Worm (Caenorhabditis elegans) whole organism, mixed stage, embryonic: ENCODE data around the gene nhr-21.
"Not testable (repeated sequence)": the region's sequence is repeated elsewhere in the genome, so short reads cannot be mapped to it uniquely, and the experiment has no call there.

ENCODE experiments used
- M03D4.4 ChIP-seq: sonication (generic microtip); optimal IDR thresholded peaks from 2 replicates; lab custom pipeline; 2017; ENCODE audit warnings: mild to moderate bottlenecking, missing genetic modification characterization, missing compliant biosample characterization
- bed-3 ChIP-seq: fragments of 200-800 bp; sonication (Bioruptor generic); optimal IDR thresholded peaks from 3 replicates; lab custom pipeline; 2018; ENCODE audit warnings: mild to moderate bottlenecking, missing genetic modification characterization, moderate library complexity, missing compliant biosample characterization
- blmp-1 ChIP-seq: fragments of 150-350 bp; optimal IDR thresholded peaks from 2 replicates; lab custom pipeline; 2014; ENCODE audit warnings: missing biosample characterization, missing genetic modification characterization
- ceh-39 ChIP-seq: fragments of 150-350 bp; optimal IDR thresholded peaks from 2 replicates; lab custom pipeline; 2014; ENCODE audit warnings: missing biosample characterization, missing genetic modification characterization
- ceh-43 ChIP-seq: fragments of 200-800 bp; sonication (Bioruptor generic); optimal IDR thresholded peaks from 2 replicates; lab custom pipeline; 2018; ENCODE audit warnings: mild to moderate bottlenecking, missing genetic modification characterization, moderate library complexity, missing compliant biosample characterization
- ceh-83 ChIP-seq: fragments of 200-800 bp; sonication (Bioruptor generic); optimal IDR thresholded peaks from 2 replicates; lab custom pipeline; 2018; ENCODE audit warnings: mild to moderate bottlenecking, missing genetic modification characterization, missing compliant biosample characterization
- ces-1 ChIP-seq: fragments of 150-350 bp; optimal IDR thresholded peaks from 2 replicates; lab custom pipeline; 2014; ENCODE audit warnings: missing biosample characterization, missing genetic modification reagents, missing genetic modification characterization
- cnd-1 ChIP-seq: fragments of 200-800 bp; sonication (Bioruptor generic); optimal IDR thresholded peaks from 2 replicates; lab custom pipeline; 2018; ENCODE audit warnings: mild to moderate bottlenecking, missing genetic modification characterization, missing compliant biosample characterization
- drap-1 ChIP-seq: fragments of 200-800 bp; sonication (Bioruptor generic); optimal IDR thresholded peaks from 3 replicates; lab custom pipeline; 2018; ENCODE audit warnings: mild to moderate bottlenecking, missing genetic modification characterization, missing compliant biosample characterization
- elt-1 ChIP-seq: sonication (generic microtip); optimal IDR thresholded peaks from 2 replicates; lab custom pipeline; 2017; ENCODE audit warnings: missing genetic modification characterization, mild to moderate bottlenecking, missing compliant biosample characterization, antibody characterized with exemption, moderate library complexity, borderline replicate concordance; ENCODE audit not compliant: insufficient read depth
- elt-3 ChIP-seq: fragments of 150-350 bp; optimal IDR thresholded peaks from 2 replicates; lab custom pipeline; 2014; ENCODE audit warnings: missing biosample characterization, missing genetic modification characterization
- flh-1 ChIP-seq: fragments of 200-800 bp; sonication (Bioruptor generic); optimal IDR thresholded peaks from 2 replicates; lab custom pipeline; 2018; ENCODE audit warnings: mild to moderate bottlenecking, missing genetic modification characterization, moderate library complexity, missing compliant biosample characterization
- ham-2 ChIP-seq: fragments of 200-800 bp; sonication (Bioruptor generic); optimal IDR thresholded peaks from 2 replicates; lab custom pipeline; 2018; ENCODE audit warnings: mild to moderate bottlenecking, missing genetic modification characterization, missing compliant biosample characterization
- hlh-1 ChIP-seq: fragments of 150-350 bp; optimal IDR thresholded peaks from 2 replicates; lab custom pipeline; 2014; ENCODE audit warnings: missing biosample characterization, missing genetic modification reagents, missing genetic modification characterization
- lin-13 ChIP-seq: fragments of 150-350 bp; optimal IDR thresholded peaks from 2 replicates; lab custom pipeline; 2014; ENCODE audit warnings: missing biosample characterization, missing genetic modification characterization
- lin-32 ChIP-seq: fragments of 200-800 bp; sonication (Bioruptor generic); optimal IDR thresholded peaks from 2 replicates; lab custom pipeline; 2018; ENCODE audit warnings: mild to moderate bottlenecking, missing genetic modification characterization, missing compliant biosample characterization
- lsy-2 ChIP-seq: fragments of 150-350 bp; optimal IDR thresholded peaks from 2 replicates; lab custom pipeline; 2014; ENCODE audit warnings: missing biosample characterization, missing genetic modification characterization
- mab-5 ChIP-seq: fragments of 150-350 bp; optimal IDR thresholded peaks from 2 replicates; lab custom pipeline; 2014; ENCODE audit warnings: missing biosample characterization, missing genetic modification characterization
- mep-1 ChIP-seq: fragments of 150-350 bp; optimal IDR thresholded peaks from 2 replicates; lab custom pipeline; 2017; ENCODE audit warnings: missing biosample characterization, missing genetic modification reagents, missing genetic modification characterization, inconsistent platforms
- mls-2 ChIP-seq: sonication (generic microtip); optimal IDR thresholded peaks from 2 replicates; lab custom pipeline; 2016; ENCODE audit warnings: mild to moderate bottlenecking, missing genetic modification characterization, moderate library complexity, missing compliant biosample characterization
- nhr-2 ChIP-seq: fragments of 150-350 bp; optimal IDR thresholded peaks from 2 replicates; lab custom pipeline; 2014; ENCODE audit warnings: missing biosample characterization, missing genetic modification characterization
- nhr-28 ChIP-seq: fragments of 150-350 bp; optimal IDR thresholded peaks from 2 replicates; lab custom pipeline; 2014; ENCODE audit warnings: missing biosample characterization, missing genetic modification characterization
- nhr-76 ChIP-seq: sonication (generic microtip); optimal IDR thresholded peaks from 2 replicates; lab custom pipeline; 2017; ENCODE audit warnings: missing biosample characterization, missing genetic modification characterization
- pha-4 ChIP-seq: fragments of 150-350 bp; optimal IDR thresholded peaks from 2 replicates; lab custom pipeline; 2018; ENCODE audit warnings: missing biosample characterization, missing genetic modification reagents, missing genetic modification characterization
- sem-2 ChIP-seq: fragments of 200-800 bp; sonication (Bioruptor generic); optimal IDR thresholded peaks from 2 replicates; lab custom pipeline; 2018; ENCODE audit warnings: mild to moderate bottlenecking, missing genetic modification characterization, missing compliant biosample characterization
- snpc-4 ChIP-seq: fragments of 150-350 bp; optimal IDR thresholded peaks from 2 replicates; lab custom pipeline; 2014; ENCODE audit warnings: missing biosample characterization, missing genetic modification characterization
- sptf-1 ChIP-seq: sonication (generic microtip); optimal IDR thresholded peaks from 2 replicates; lab custom pipeline; 2017; ENCODE audit warnings: mild to moderate bottlenecking, missing genetic modification characterization, moderate library complexity, missing compliant biosample characterization
- tbx-8 ChIP-seq: fragments of 200-800 bp; sonication (Bioruptor generic); optimal IDR thresholded peaks from 2 replicates; lab custom pipeline; 2018; ENCODE audit warnings: mild to moderate bottlenecking, missing genetic modification characterization, moderate library complexity, missing compliant biosample characterization
- unc-120 ChIP-seq: sonication (generic microtip); optimal IDR thresholded peaks from 2 replicates; lab custom pipeline; 2017; ENCODE audit warnings: missing genetic modification characterization, missing compliant biosample characterization; ENCODE audit not compliant: poor library complexity, severe bottlenecking
- unc-39 ChIP-seq: fragments of 150-350 bp; optimal IDR thresholded peaks from 2 replicates; lab custom pipeline; 2014; ENCODE audit warnings: missing biosample characterization, missing genetic modification characterization
- zip-8 ChIP-seq: fragments of 150-350 bp; optimal IDR thresholded peaks from 2 replicates; lab custom pipeline; 2014; ENCODE audit warnings: missing biosample characterization, missing genetic modification characterization

Gene nhr-21

ce11 chrII:7363990-7364455, 25.0 kb downstream of the nhr-21 start, which contains the start of gene msra-1 (continued):
- TF ChIP-seq ceh-43 (GFP tag; lab: Kevin White, UChicago) (no peak), tbx-8 (GFP tag; lab: Kevin White, UChicago) (no peak), mls-2 (no peak), flh-1 (no peak), mab-5 (tag; lab: Kevin White, UChicago) (no peak), snpc-4 (tag; lab: Kevin White, UChicago) (no peak)

DNA sequence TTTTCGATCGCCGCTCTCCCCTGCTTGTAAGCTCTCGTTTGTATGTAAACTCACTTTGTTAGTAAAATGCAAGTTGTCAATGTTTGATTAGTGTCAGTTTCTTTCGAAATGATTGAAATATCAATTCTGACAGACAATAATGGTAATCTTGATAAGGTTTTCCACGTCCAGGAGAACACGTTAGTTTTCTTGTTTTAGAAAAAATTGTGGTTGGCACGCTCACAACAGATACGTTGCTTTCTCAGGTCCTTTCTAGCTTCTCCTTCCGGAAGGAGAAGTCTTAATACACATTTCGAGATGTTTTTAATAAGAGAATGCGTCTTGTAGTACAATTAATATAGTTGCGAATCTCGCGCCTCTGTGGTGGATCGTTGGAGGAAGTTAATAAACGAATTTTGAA, 29.7 kb downstream of the nhr-21 start, which contains the start of gene F43E2.6:
F43E2.6 (minus strand) TSS at position 101 of the 400 bp plus-strand sequence.
- TF ChIP-seq sptf-1 (tag; lab: Kevin White, UChicago): no peak
- TF ChIP-seq ceh-83: no peak
- no peak for TF ChIP-seq blmp-1 (tag; lab: Kevin White, UChicago)
- TF ChIP-seq tbx-8 (GFP tag; lab: Kevin White, UChicago): no peak
- TF ChIP-seq nhr-28: no peak
- TF ChIP-seq nhr-76: no peak
- TF ChIP-seq unc-120: no peak
- no peak for TF ChIP-seq mep-1 (tag; lab: Kevin White, UChicago)
- no peak for TF ChIP-seq sem-2 (GFP tag; lab: Kevin White, UChicago)
- no peak for TF ChIP-seq lin-32
- TF ChIP-seq lsy-2: no peak
- no peak for TF ChIP-seq pha-4 (tag; lab: Kevin White, UChicago)
- no peak for TF ChIP-seq elt-1 (tag; lab: Kevin White, UChicago)
- no peak for TF ChIP-seq ham-2 (GFP tag; lab: Kevin White, UChicago)
- no peak for TF ChIP-seq zip-8 (tag; lab: Kevin White, UChicago)
- no peak for TF ChIP-seq nhr-2 (tag; lab: Kevin White, UChicago)

ce11 chrII:7370195-7370594, 31.2 kb downstream of the nhr-21 start, which contains the start of gene F43E2.11:
Gene F43E2.11, minus strand, starts transcription at chrII:7370295.
- not testable (repeated sequence) for TF ChIP-seq mls-2; ham-2 (GFP tag; lab: Kevin White, UChicago); cnd-1 (tag; lab: Kevin White, UChicago)

- no peak for TF ChIP-seq sptf-1 (tag; lab: Kevin White, UChicago)
- no peak for TF ChIP-seq nhr-28
- no peak for TF ChIP-seq drap-1
- TF ChIP-seq mls-2: no peak
- TF ChIP-seq M03D4.4 (tag; lab: Kevin White, UChicago): no peak
- peak; percentile 29 for TF ChIP-seq lsy-2
- no peak for TF ChIP-seq lin-13 (tag; lab: Kevin White, UChicago)
- TF ChIP-seq mep-1 (tag; lab: Kevin White, UChicago): peak; percentile 58
- TF ChIP-seq sem-2 (GFP tag; lab: Kevin White, UChicago): no peak
- no peak for TF ChIP-seq mab-5 (tag; lab: Kevin White, UChicago)
- TF ChIP-seq unc-39: no peak
- no peak for TF ChIP-seq ham-2 (GFP tag; lab: Kevin White, UChicago)
- TF ChIP-seq flh-1: no peak
- no peak for TF ChIP-seq elt-1 (tag; lab: Kevin White, UChicago)
- peak; percentile 21 for TF ChIP-seq hlh-1 (tag; lab: Kevin White, UChicago)
- no peak for TF ChIP-seq lin-32
- TF ChIP-seq cnd-1 (tag; lab: Kevin White, UChicago): no peak
- TF ChIP-seq unc-120: no peak
- no peak for TF ChIP-seq bed-3 (GFP tag; lab: Kevin White, UChicago)
- no peak for TF ChIP-seq pha-4 (tag; lab: Kevin White, UChicago)
- no peak for TF ChIP-seq ceh-43 (GFP tag; lab: Kevin White, UChicago)
- no peak for TF ChIP-seq ceh-83
- TF ChIP-seq ces-1 (GFP tag; lab: Kevin White, UChicago): peak; percentile 3
- no peak for TF ChIP-seq ceh-39 (tag; lab: Kevin White, UChicago)
- no peak for TF ChIP-seq zip-8 (tag; lab: Kevin White, UChicago)
- TF ChIP-seq elt-3: no peak
These were observed 35.1 kb downstream of the nhr-21 start, which contains the start of the genes mtch-1 and rpb-4 for ce11 chrII:7374143-7374542. Gene mtch-1, minus strand, starts transcription at chrII:7374166. Gene rpb-4, plus strand, starts transcription at chrII:7374495.

ce11 chrII:7374980-7375379, 36.0 kb downstream of the nhr-21 start, which contains the start of gene F43E2.1:
Gene F43E2.1, plus strand, starts transcription at chrII:7375280.
- TF ChIP-seq unc-39 (no peak), sem-2 (GFP tag; lab: Kevin White, UChicago) (no peak), tbx-8 (GFP tag; lab: Kevin White, UChicago) (no peak), mab-5 (tag; lab: Kevin White, UChicago) (no peak), mls-2 (no peak), ham-2 (GFP tag; lab: Kevin White, UChicago) (no peak)
